Fruit fly (Drosophila melanogaster): Measurements from ENCODE around the gene Ugalt.

Gene Ugalt

DNA sequence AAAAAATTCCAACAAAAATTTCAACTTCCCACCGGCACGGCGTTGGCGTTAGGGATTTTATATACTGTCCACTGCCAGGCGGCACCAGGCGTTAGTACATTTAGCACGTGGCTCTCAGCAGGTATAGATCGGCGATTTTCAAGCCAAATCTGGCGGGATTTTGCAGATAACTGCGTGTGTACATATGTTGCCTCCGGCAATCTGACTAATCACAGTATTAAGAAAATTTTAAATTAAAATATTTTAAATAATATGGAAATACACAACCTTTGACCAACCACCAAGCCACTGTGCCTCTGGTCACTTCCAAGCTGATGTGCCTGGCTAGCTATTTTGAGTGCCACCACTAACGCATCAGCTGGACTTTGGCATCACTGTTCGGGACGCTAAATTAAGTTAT is 28.5 kb upstream of the Ugalt start, which contains the start of the genes ttm50 and CG2712 (continued):
- TF ChIP-seq vfl (GFP tag; optimal IDR thresholded peaks at IDR 0.05) (peak; percentile 6), oc (tag; optimal IDR thresholded peaks at IDR 0.05) (no peak), cato (GFP tag; optimal IDR thresholded peaks at IDR 0.05; ENCODE audit: borderline replicate concordance) (peak; percentile 45), CG12769 (tag; optimal IDR thresholded peaks at IDR 0.05) (no peak), ttk (GFP tag; IDR thresholded peaks at IDR 0.05) (no peak), Dll (GFP tag; IDR thresholded peaks at IDR 0.05; ENCODE audit: partially characterized antibody) (0 out of 4 replicates have a peak, but pooled peaks have one; percentile 14), bbx (GFP tag; IDR thresholded peaks at IDR 0.05; ENCODE audit: partially characterized antibody) (no peak), bigmax (GFP tag; optimal IDR thresholded peaks at IDR 0.05) (no peak), dimm (GFP tag; IDR thresholded peaks at IDR 0.05) (no peak), lola (GFP tag; optimal IDR thresholded peaks at IDR 0.05) (peak in 1 of 3 experiments; percentile 65), dysf (GFP tag; IDR thresholded peaks at IDR 0.05) (peak; percentile 70; the same call in 2 of the 3 replicates), CG9797 (GFP tag; optimal IDR thresholded peaks at IDR 0.05) (peak; percentile 88), CG7963 (GFP tag; IDR thresholded peaks at IDR 0.05; ENCODE audit: partially characterized antibody) (no peak), CG18011 (GFP tag; optimal IDR thresholded peaks at IDR 0.05) (no peak), ham (GFP tag; IDR thresholded peaks at IDR 0.05) (no peak), CG3281 (GFP tag; optimal IDR thresholded peaks at IDR 0.05) (peak; percentile 60), Sry-β (GFP tag; optimal IDR thresholded peaks at IDR 0.05) (peak; percentile 98), CG34376 (GFP tag; optimal IDR thresholded peaks at IDR 0.05) (peak; percentile 28), Taf1 (GFP tag; IDR thresholded peaks at IDR 0.05) (0 out of 2 replicates have a peak, but pooled peaks have one; percentile 11), CHES-1-like (GFP tag; optimal IDR thresholded peaks at IDR 0.05) (no peak), H2.0 (GFP tag; IDR thresholded peaks at IDR 0.05) (no peak), danr (GFP tag; IDR thresholded peaks at IDR 0.05) (0 out of 2 replicates have a peak, but pooled peaks have one; percentile 47), hth (optimal IDR thresholded peaks at IDR 0.05) (no peak), kah (GFP tag; optimal IDR thresholded peaks at IDR 0.05) (no peak), cg (GFP tag; optimal IDR thresholded peaks at IDR 0.05) (no peak), CG31224 (GFP tag; IDR thresholded peaks at IDR 0.05) (0 out of 2 replicates have a peak, but pooled peaks have one; percentile 40), CG17328 (GFP tag; IDR thresholded peaks at IDR 0.05) (no peak), CG33213 (GFP tag; optimal IDR thresholded peaks at IDR 0.05) (no peak), Rfx (GFP tag; IDR thresholded peaks at IDR 0.05) (peak; percentile 71), chinmo (GFP tag; IDR thresholded peaks at IDR 0.05; ENCODE audit: partially characterized antibody) (no peak), D19A (tag; optimal IDR thresholded peaks at IDR 0.05) (no peak), Bteb2 (GFP tag; optimal IDR thresholded peaks at IDR 0.05) (no peak), CG17186 (GFP tag; optimal IDR thresholded peaks at IDR 0.05) (peak; percentile 94), CG10366 (GFP tag; IDR thresholded peaks at IDR 0.05) (no peak; the same call in 1 of the 2 replicates), lilli (GFP tag; optimal IDR thresholded peaks at IDR 0.05) (peak; percentile 57), Adf1 (GFP tag; IDR thresholded peaks at IDR 0.05) (0 out of 2 replicates have a peak, but pooled peaks have one; percentile 25), CG34422 (GFP tag; IDR thresholded peaks at IDR 0.05) (no peak), CG8089 (GFP tag; optimal IDR thresholded peaks at IDR 0.05) (no peak), CG9817 (tag; optimal IDR thresholded peaks at IDR 0.05) (peak; percentile 66), CG14667 (GFP tag; IDR thresholded peaks at IDR 0.05) (peak; percentile 46), Ptx1 (GFP tag; IDR thresholded peaks at IDR 0.05) (peak; percentile 71), CG17361 (GFP tag; IDR thresholded peaks at IDR 0.05) (no peak; the same call in none of the 3 replicates), unpg (GFP tag; optimal IDR thresholded peaks at IDR 0.05) (no peak), CG15479 (GFP tag; optimal IDR thresholded peaks at IDR 0.05) (no peak), zen2 (GFP tag; IDR thresholded peaks at IDR 0.05; ENCODE audit: partially characterized antibody) (no peak), CG42726 (GFP tag; IDR thresholded peaks at IDR 0.05; ENCODE audit: partially characterized antibody) (no peak), CG10565 (GFP tag; optimal IDR thresholded peaks at IDR 0.05) (no peak), CG10321 (GFP tag; IDR thresholded peaks at IDR 0.05) (no peak), sqz (GFP tag; optimal IDR thresholded peaks at IDR 0.05) (no peak), vnd (GFP tag; IDR thresholded peaks at IDR 0.05; ENCODE audit: partially characterized antibody) (no peak), CTCF (GFP tag; optimal IDR thresholded peaks at IDR 0.05) (no peak)

Data from whole organism, embryonic.